Worm (Caenorhabditis elegans) whole organism, L1 larva: ENCODE data around the gene Y116A8C.465.
"Not testable (repeated sequence)": the region's sequence is repeated elsewhere in the genome, so short reads cannot be mapped to it uniquely, and the experiment has no call there.

Experiments
- C16A3.4 ChIP-seq: fragments of 150-350 bp; optimal IDR thresholded peaks from 2 replicates; lab custom pipeline; 2014; ENCODE audit warnings: missing biosample characterization, missing genetic modification characterization
- Y116A8C.19 ChIP-seq: sonication (generic microtip); optimal IDR thresholded peaks from 2 replicates; lab custom pipeline; 2016; ENCODE audit warnings: missing compliant biosample characterization, missing genetic modification characterization, borderline replicate concordance
- blmp-1 ChIP-seq: fragments of 150-350 bp; optimal IDR thresholded peaks from 2 replicates; lab custom pipeline; 2014; ENCODE audit warnings: missing biosample characterization, missing genetic modification characterization
- ceh-8 ChIP-seq: fragments of 200-800 bp; sonication (Bioruptor generic); optimal IDR thresholded peaks from 2 replicates; lab custom pipeline; 2018; ENCODE audit warnings: mild to moderate bottlenecking, missing genetic modification characterization, moderate library complexity, missing compliant biosample characterization
- ceh-88 ChIP-seq: fragments of 200-800 bp; sonication (Bioruptor generic); IDR thresholded peaks from 2 replicates; pipeline ENCODE4 v1.3.6; 2022; ENCODE audit warnings: missing genetic modification characterization, missing compliant biosample characterization
- dpl-1 ChIP-seq, 3 experiments: fragments of 150-350 bp in 2 of 3; sonication (generic microtip) in 1 of 3; optimal IDR thresholded peaks; 2 replicates each; lab custom pipeline; 2014 to 2017; ENCODE audit warnings: missing biosample characterization in 3 of 3, missing genetic modification characterization in 3 of 3, missing genetic modification reagents in 3 of 3
- efl-1 ChIP-seq, 4 experiments: fragments of 150-350 bp; optimal IDR thresholded peaks in 3 of 4; peaks in 1 of 4; 1 replicate in 1 of 4; 2 replicates in 3 of 4; lab custom pipeline; 2014; ENCODE audit warnings: missing biosample characterization in 2 of 4, missing genetic modification characterization in 2 of 4, missing genetic modification reagents in 2 of 4
- efl-3 ChIP-seq: fragments of 200-800 bp; sonication (Bioruptor generic); optimal IDR thresholded peaks from 2 replicates; lab custom pipeline; 2018; ENCODE audit warnings: mild to moderate bottlenecking, missing genetic modification characterization, missing compliant biosample characterization
- egl-13 ChIP-seq: sonication (generic microtip); optimal IDR thresholded peaks from 2 replicates; lab custom pipeline; 2016; ENCODE audit warnings: missing genotype, missing genetic modification reagents, missing genetic modification characterization, missing compliant biosample characterization
- egl-27 ChIP-seq, 2 experiments: fragments of 150-350 bp in 1 of 2; sonication (generic microtip); optimal IDR thresholded peaks; 3 replicates each; lab custom pipeline; 2017 to 2018; ENCODE audit warnings: missing biosample characterization in 2 of 2, missing genetic modification characterization in 2 of 2, missing genetic modification reagents in 2 of 2
- elt-2 ChIP-seq: sonication (generic microtip); optimal IDR thresholded peaks from 2 replicates; lab custom pipeline; 2016; ENCODE audit warnings: missing genetic modification characterization, mild to moderate bottlenecking, inconsistent platforms, missing compliant biosample characterization, missing genetic modification reagents
- fkh-4 ChIP-seq: sonication (generic microtip); optimal IDR thresholded peaks from 2 replicates; lab custom pipeline; 2016; ENCODE audit warnings: missing compliant biosample characterization, missing genetic modification characterization, borderline replicate concordance
- hlh-17 ChIP-seq: fragments of 200-800 bp; sonication (Bioruptor generic); optimal IDR thresholded peaks from 2 replicates; lab custom pipeline; 2018; ENCODE audit warnings: missing genetic modification characterization, mild to moderate bottlenecking, missing compliant biosample characterization, moderate library complexity, borderline replicate concordance
- hlh-4 ChIP-seq: sonication (generic microtip); optimal IDR thresholded peaks from 2 replicates; lab custom pipeline; 2016; ENCODE audit warnings: mild to moderate bottlenecking, missing genetic modification characterization, missing compliant biosample characterization
- lin-14 ChIP-seq: fragments of 200-800 bp; sonication (Bioruptor generic); optimal IDR thresholded peaks from 2 replicates; lab custom pipeline; 2018; ENCODE audit warnings: mild to moderate bottlenecking, missing genetic modification characterization, moderate library complexity, missing compliant biosample characterization
- lir-3 ChIP-seq: sonication (generic microtip); optimal IDR thresholded peaks from 2 replicates; lab custom pipeline; 2016; ENCODE audit warnings: mild to moderate bottlenecking, missing genetic modification characterization, moderate library complexity, missing compliant biosample characterization; ENCODE audit not compliant: poor library complexity
- lsy-2 ChIP-seq, 2 experiments: fragments of 150-350 bp; optimal IDR thresholded peaks; 2 replicates each; lab custom pipeline; 2014; ENCODE audit warnings: missing biosample characterization in 2 of 2, missing genetic modification characterization in 2 of 2
- nhr-11 ChIP-seq: fragments of 150-350 bp; optimal IDR thresholded peaks from 2 replicates; lab custom pipeline; 2014; ENCODE audit warnings: missing biosample characterization, missing genetic modification characterization
- nhr-28 ChIP-seq: fragments of 150-350 bp; optimal IDR thresholded peaks from 2 replicates; lab custom pipeline; 2014; ENCODE audit warnings: missing biosample characterization, missing genetic modification characterization
- nhr-71 ChIP-seq: sonication (generic microtip); optimal IDR thresholded peaks from 2 replicates; lab custom pipeline; 2016; ENCODE audit warnings: mild to moderate bottlenecking, missing genetic modification characterization, moderate library complexity, missing compliant biosample characterization
- nhr-76 ChIP-seq: sonication (generic microtip); optimal IDR thresholded peaks from 2 replicates; lab custom pipeline; 2017; ENCODE audit warnings: missing biosample characterization, missing genetic modification characterization
- nhr-90 ChIP-seq: sonication (generic microtip); optimal IDR thresholded peaks from 2 replicates; lab custom pipeline; 2016; ENCODE audit warnings: mild to moderate bottlenecking, missing genetic modification characterization, missing compliant biosample characterization; ENCODE audit not compliant: poor library complexity
- pax-3 ChIP-seq: fragments of 200-800 bp; sonication (Bioruptor generic); optimal IDR thresholded peaks from 2 replicates; lab custom pipeline; 2018; ENCODE audit warnings: mild to moderate bottlenecking, missing genetic modification characterization, moderate library complexity, missing compliant biosample characterization
- sup-37 ChIP-seq: fragments of 200-800 bp; sonication (Bioruptor generic); optimal IDR thresholded peaks from 2 replicates; lab custom pipeline; 2018; ENCODE audit warnings: mild to moderate bottlenecking, missing genetic modification characterization, missing compliant biosample characterization
- swsn-7 ChIP-seq: sonication (generic microtip); optimal IDR thresholded peaks from 2 replicates; lab custom pipeline; 2016; ENCODE audit warnings: missing genetic modification characterization, missing compliant biosample characterization
- tbx-2 ChIP-seq: sonication (generic microtip); optimal IDR thresholded peaks from 2 replicates; lab custom pipeline; 2016; ENCODE audit warnings: missing genetic modification characterization, missing compliant biosample characterization
- tlp-1 ChIP-seq: fragments of 150-350 bp; optimal IDR thresholded peaks from 2 replicates; lab custom pipeline; 2014; ENCODE audit warnings: missing biosample characterization, missing genetic modification characterization
- unc-86 ChIP-seq: sonication (generic microtip); optimal IDR thresholded peaks from 2 replicates; lab custom pipeline; 2016; ENCODE audit warnings: missing genetic modification characterization, missing compliant biosample characterization
- unc-98 ChIP-seq: fragments of 200-800 bp; sonication (Bioruptor generic); IDR thresholded peaks from 2 replicates; pipeline ENCODE4 v1.3.6; 2022; ENCODE audit warnings: missing genetic modification characterization, missing compliant biosample characterization
- vab-15 ChIP-seq: sonication (generic microtip); optimal IDR thresholded peaks from 2 replicates; lab custom pipeline; 2017; ENCODE audit warnings: missing genotype, mild to moderate bottlenecking, missing genetic modification characterization, missing compliant biosample characterization
- xbp-1 ChIP-seq: sonication (generic microtip); optimal IDR thresholded peaks from 2 replicates; lab custom pipeline; 2016; ENCODE audit warnings: missing genetic modification characterization, missing compliant biosample characterization
- zag-1 ChIP-seq: fragments of 150-350 bp; optimal IDR thresholded peaks from 2 replicates; lab custom pipeline; 2014; ENCODE audit warnings: missing biosample characterization, missing genetic modification characterization
- zip-4 ChIP-seq: fragments of 200-800 bp; sonication (Bioruptor generic); optimal IDR thresholded peaks from 2 replicates; lab custom pipeline; 2018; ENCODE audit warnings: mild to moderate bottlenecking, missing genetic modification characterization, moderate library complexity, missing compliant biosample characterization

Gene Y116A8C.465

ce11 chrIV:17048257-17048656, 16.8 kb upstream of the Y116A8C.465 start, which contains the start of gene athp-3:
athp-3 (minus strand) TSS chrIV:17048357.
- TF ChIP-seq unc-86 (tag; lab: Kevin White, UChicago) = no peak
- TF ChIP-seq hlh-4 (tag; lab: Kevin White, UChicago) = no peak
- TF ChIP-seq egl-27 (tag; optimal IDR thresholded peaks at IDR 0.05; lab: Kevin White, UChicago) = no peak
- no peak for TF ChIP-seq nhr-28 (tag; lab: Kevin White, UChicago)
- no peak for TF ChIP-seq dpl-1 (GFP tag; optimal IDR thresholded peaks at IDR 0.05; lab: Kevin White, UChicago)
- TF ChIP-seq nhr-90 = no peak
- no peak for TF ChIP-seq Y116A8C.19 (tag; lab: Kevin White, UChicago)
- TF ChIP-seq fkh-4 (tag; lab: Kevin White, UChicago) = no peak
- no peak for TF ChIP-seq ceh-88 (GFP tag; lab: Robert Waterston, UW)
- TF ChIP-seq xbp-1 (tag; lab: Kevin White, UChicago) = no peak
- TF ChIP-seq nhr-71 (tag; lab: Kevin White, UChicago) = no peak
- TF ChIP-seq tbx-2 (tag; lab: Kevin White, UChicago) = no peak
- TF ChIP-seq lsy-2 (tag; optimal IDR thresholded peaks at IDR 0.05; lab: Kevin White, UChicago) = no peak
- TF ChIP-seq zag-1 (tag; lab: Kevin White, UChicago) = no peak

ce11 chrIV:17053261-17053660, 11.8 kb upstream of the Y116A8C.465 start, which contains the start of gene Y116A8C.23:
Y116A8C.23 (plus strand) TSS chrIV:17053561.
- TF ChIP-seq hlh-17 (GFP tag; lab: Kevin White, UChicago) = no peak
- TF ChIP-seq elt-2 (tag; lab: Kevin White, UChicago) = no peak
- no peak for TF ChIP-seq zip-4 (GFP tag; lab: Kevin White, UChicago)
- TF ChIP-seq sup-37 = no peak
- TF ChIP-seq unc-98 = no peak
- no peak for TF ChIP-seq lir-3
- TF ChIP-seq nhr-11 (tag; lab: Kevin White, UChicago) = no peak
- no peak for TF ChIP-seq swsn-7 (tag; lab: Kevin White, UChicago)
- TF ChIP-seq pax-3 (tag; lab: Kevin White, UChicago) = no peak
- TF ChIP-seq vab-15 (tag; lab: Kevin White, UChicago) = no peak
- TF ChIP-seq lin-14 (GFP tag; lab: Kevin White, UChicago) = no peak
- TF ChIP-seq hlh-4 (tag; lab: Kevin White, UChicago) = no peak
- TF ChIP-seq tlp-1 (tag; lab: Kevin White, UChicago) = no peak
- no peak for TF ChIP-seq ceh-8 (GFP tag; lab: Kevin White, UChicago)
- TF ChIP-seq blmp-1 (tag; lab: Kevin White, UChicago) = no peak
- no peak for TF ChIP-seq efl-3 (GFP tag; lab: Kevin White, UChicago)
- no peak for TF ChIP-seq ceh-88 (GFP tag; lab: Robert Waterston, UW)

ce11 chrIV:17058036-17058435, 7.0 kb upstream of the Y116A8C.465 start, which contains the start of gene Y116A8C.44:
Y116A8C.44 (minus strand) TSS chrIV:17058136.
- TF ChIP-seq C16A3.4 (tag; lab: Kevin White, UChicago) (no peak), efl-1 (optimal IDR thresholded peaks at IDR 0.05; lab: Kevin White, UChicago) (no peak), efl-1 (GFP tag; optimal IDR thresholded peaks at IDR 0.05 in 1 of 2; lab: Kevin White, UChicago) (peak in 1 of 2 experiments; percentile 52)
- TF ChIP-seq, all 84 proteins: peak for 1

- not testable (repeated sequence) for TF ChIP-seq Y116A8C.19, fkh-4, xbp-1 (tag; lab: Kevin White, UChicago)
Measured at ce11 chrIV:17063700-17064099, 1.3 kb upstream of the Y116A8C.465 start, which contains the start of gene Y116A8C.467. Y116A8C.467 (minus strand) TSS chrIV:17063800.

- TF ChIP-seq efl-3 (GFP tag; lab: Kevin White, UChicago); nhr-76 (tag; lab: Kevin White, UChicago); egl-13: not testable (repeated sequence)
Measured at ce11 chrIV:17070791-17071190, 5.8 kb downstream of the Y116A8C.465 start, which contains the start of gene Y116A8C.24. Y116A8C.24 (minus strand) TSS chrIV:17070891.
